Fruit fly (Drosophila melanogaster): ENCODE measurements around the gene IPIP.

DNA sequence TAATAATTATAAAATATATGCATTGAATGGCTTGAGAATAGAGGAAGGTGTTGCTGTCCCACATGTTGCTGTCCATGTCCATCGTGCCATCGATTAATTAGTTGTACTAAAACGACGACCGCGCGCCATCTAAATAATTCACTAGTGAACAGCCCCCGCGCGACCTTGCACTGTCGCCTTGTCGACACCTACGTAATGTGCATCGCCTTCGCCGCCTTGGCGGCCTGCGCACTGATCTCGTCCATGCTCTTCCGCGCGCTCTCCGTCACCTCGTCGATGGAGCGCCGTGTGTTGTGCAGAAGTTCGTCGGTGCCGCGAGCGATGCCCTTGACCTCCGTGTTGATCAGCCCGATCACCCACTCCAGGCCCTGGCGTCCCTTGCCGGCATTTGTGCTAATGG lies 937 bp upstream of the IPIP start:
- TF ChIP-seq Gsc (GFP tag; IDR thresholded peaks at IDR 0.05) (no peak), sens-2 (GFP tag; IDR thresholded peaks at IDR 0.05) (no peak), CG1792 (GFP tag; optimal IDR thresholded peaks at IDR 0.05) (no peak), CG18011 (GFP tag; optimal IDR thresholded peaks at IDR 0.05) (no peak), Oli (tag; optimal IDR thresholded peaks at IDR 0.05) (no peak), CG12744 (GFP tag; optimal IDR thresholded peaks at IDR 0.05) (no peak), YL-1 (GFP tag; optimal IDR thresholded peaks at IDR 0.05) (no peak), CG2202 (tag; optimal IDR thresholded peaks at IDR 0.05) (no peak)
